Fruit fly (Drosophila melanogaster): ENCODE measurements around the gene CG7557.

DNA sequence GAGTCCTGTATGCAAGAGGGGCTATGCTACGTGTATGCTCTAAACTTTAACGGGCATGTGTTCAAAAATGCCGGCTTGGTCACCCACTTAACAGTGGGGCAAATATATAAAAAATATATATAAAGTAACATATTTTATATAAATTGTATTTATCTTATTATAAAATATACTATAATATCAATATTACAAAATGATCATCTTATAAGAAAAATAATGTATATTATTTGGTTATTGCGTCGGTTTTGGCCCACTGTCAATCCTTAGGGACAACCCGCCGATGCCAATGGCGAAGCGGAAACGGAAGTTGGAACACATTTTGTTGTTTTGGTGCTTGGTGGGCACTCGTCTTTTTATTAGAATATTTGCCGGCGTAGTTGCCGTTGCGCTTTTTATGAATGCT lies 5.6 kb downstream of the CG7557 start:
- TF ChIP-seq ttk (optimal IDR thresholded peaks at IDR 0.05) (no peak), insv (optimal IDR thresholded peaks at IDR 0.05) (no peak), Myc (optimal IDR thresholded peaks at IDR 0.05) (no peak), psq (optimal IDR thresholded peaks at IDR 0.05) (no peak)

Measured in Kc167 (cell line).